Worm (Caenorhabditis elegans) whole organism, young adult: ENCODE data around the gene Y37E11AL.2.

ENCODE experiments used
- B0261.1 ChIP-seq: sonication (generic microtip); optimal IDR thresholded peaks from 2 replicates; lab custom pipeline; 2016; ENCODE audit warnings: mild to moderate bottlenecking, missing genetic modification characterization, moderate library complexity, missing compliant biosample characterization
- F10E7.11 ChIP-seq: sonication (generic microtip); optimal IDR thresholded peaks from 2 replicates; lab custom pipeline; 2017; ENCODE audit warnings: mild to moderate bottlenecking, missing genetic modification characterization, moderate library complexity, missing compliant biosample characterization
- F33H1.4 ChIP-seq: fragments of 200-800 bp; sonication (Bioruptor generic); IDR thresholded peaks from 2 replicates; pipeline ENCODE4 v1.3.6; 2022; ENCODE audit warnings: missing genetic modification reagents, missing genetic modification characterization, missing compliant biosample characterization
- F49E8.2 ChIP-seq: sonication (generic microtip); optimal IDR thresholded peaks from 3 replicates; lab custom pipeline; 2017; ENCODE audit warnings: missing genetic modification characterization, mild to moderate bottlenecking, missing compliant biosample characterization, antibody characterized with exemption, moderate library complexity; ENCODE audit not compliant: insufficient read depth
- F52B5.7 ChIP-seq: sonication (generic microtip); optimal IDR thresholded peaks from 2 replicates; lab custom pipeline; 2016; ENCODE audit warnings: mild to moderate bottlenecking, missing genetic modification characterization, missing compliant biosample characterization
- F57A8.1 ChIP-seq: fragments of 200-800 bp; sonication (Bioruptor generic); optimal IDR thresholded peaks from 2 replicates; lab custom pipeline; 2018; ENCODE audit warnings: mild to moderate bottlenecking, missing genetic modification characterization, moderate library complexity, missing compliant biosample characterization
- T07F8.4 ChIP-seq: sonication (generic microtip); optimal IDR thresholded peaks from 2 replicates; lab custom pipeline; 2016; ENCODE audit warnings: mild to moderate bottlenecking, missing genetic modification characterization, moderate library complexity, missing compliant biosample characterization
- T26A5.8 ChIP-seq: sonication (generic microtip); optimal IDR thresholded peaks from 2 replicates; lab custom pipeline; 2016; ENCODE audit warnings: missing genetic modification characterization, missing compliant biosample characterization
- Y53G8AR.9 ChIP-seq: fragments of 200-800 bp; sonication (Bioruptor generic); conservative IDR thresholded peaks from 2 replicates; pipeline ENCODE4 v1.3.6; 2022; ENCODE audit warnings: missing genetic modification reagents, missing genetic modification characterization, missing compliant biosample characterization
- Y79H2A.3 ChIP-seq: fragments of 200-800 bp; sonication (Bioruptor generic); conservative IDR thresholded peaks from 2 replicates; pipeline ENCODE4 v1.3.6; 2022; ENCODE audit warnings: missing genetic modification reagents, missing genetic modification characterization, missing compliant biosample characterization
- Y95B8A.8 ChIP-seq: fragments of 200-800 bp; sonication (Bioruptor generic); IDR thresholded peaks from 2 replicates; pipeline ENCODE4 v1.3.6; 2022; ENCODE audit warnings: missing genetic modification reagents, missing genetic modification characterization, missing compliant biosample characterization
- akir-1 ChIP-seq: fragments of 200-800 bp; sonication (Bioruptor generic); optimal IDR thresholded peaks from 2 replicates; lab custom pipeline; 2018; ENCODE audit warnings: mild to moderate bottlenecking, missing genetic modification characterization, moderate library complexity, missing compliant biosample characterization
- aptf-2 ChIP-seq: fragments of 200-800 bp; sonication (Bioruptor generic); conservative IDR thresholded peaks from 2 replicates; pipeline ENCODE4 v1.3.6; 2022; ENCODE audit warnings: missing genetic modification reagents, missing genetic modification characterization, missing compliant biosample characterization
- aptf-3 ChIP-seq: fragments of 200-800 bp; sonication (Bioruptor generic); IDR thresholded peaks from 2 replicates; pipeline ENCODE4 v1.3.6; 2022; ENCODE audit warnings: missing genetic modification characterization, missing compliant biosample characterization
- attf-5 ChIP-seq: fragments of 200-800 bp; sonication (Bioruptor generic); optimal IDR thresholded peaks from 2 replicates; lab custom pipeline; 2018; ENCODE audit warnings: mild to moderate bottlenecking, missing genetic modification characterization, missing compliant biosample characterization
- cebp-1 ChIP-seq, 2 experiments: fragments of 200-800 bp in 1 of 2; sonication (Bioruptor generic) in 1 of 2; sonication (generic microtip) in 1 of 2; IDR thresholded peaks in 1 of 2; optimal IDR thresholded peaks in 1 of 2; 2 replicates each; pipeline versions ENCODE4 v1.3.6 to Lab custom; 2017 to 2022; ENCODE audit warnings: missing compliant biosample characterization in 2 of 2, missing genetic modification characterization in 2 of 2, mild to moderate bottlenecking in 1 of 2, missing genetic modification reagents in 1 of 2, moderate library complexity in 1 of 2
- ceh-100 ChIP-seq: fragments of 200-800 bp; sonication (Bioruptor generic); IDR thresholded peaks from 2 replicates; pipeline ENCODE4 v1.3.6; 2022; ENCODE audit warnings: missing genetic modification reagents, missing genetic modification characterization, missing compliant biosample characterization
- ceh-91 ChIP-seq: fragments of 200-800 bp; sonication (Bioruptor generic); IDR thresholded peaks from 2 replicates; pipeline ENCODE4 v1.3.6; 2022; ENCODE audit warnings: missing genetic modification reagents, missing genetic modification characterization, missing compliant biosample characterization
- efl-1 ChIP-seq: fragments of 150-350 bp; optimal IDR thresholded peaks from 2 replicates; lab custom pipeline; 2014; ENCODE audit warnings: missing biosample characterization, missing genetic modification reagents, missing genetic modification characterization
- ekl-4 ChIP-seq: fragments of 200-800 bp; sonication (Bioruptor generic); IDR thresholded peaks from 2 replicates; pipeline ENCODE4 v1.3.6; 2022; ENCODE audit warnings: missing genetic modification reagents, missing genetic modification characterization, missing compliant biosample characterization
- hlh-12 ChIP-seq: sonication (generic microtip); optimal IDR thresholded peaks from 2 replicates; lab custom pipeline; 2016; ENCODE audit warnings: missing genetic modification characterization, missing compliant biosample characterization
- hsf-1 ChIP-seq: fragments of 200-800 bp; sonication (Bioruptor generic); IDR thresholded peaks from 2 replicates; pipeline ENCODE4 v1.3.6; 2022; ENCODE audit warnings: missing genetic modification reagents, missing genetic modification characterization, missing compliant biosample characterization
- lin-26 ChIP-seq: fragments of 200-800 bp; sonication (Bioruptor generic); IDR thresholded peaks from 2 replicates; pipeline ENCODE4 v1.3.6; 2022; ENCODE audit warnings: missing genetic modification reagents, missing genetic modification characterization, missing compliant biosample characterization
- lin-40 ChIP-seq: sonication (generic microtip); optimal IDR thresholded peaks from 2 replicates; lab custom pipeline; 2016; ENCODE audit warnings: missing genetic modification characterization, mild to moderate bottlenecking, missing compliant biosample characterization, missing genotype, missing genetic modification reagents
- lin-54 ChIP-seq: fragments of 200-800 bp; sonication (Bioruptor generic); optimal IDR thresholded peaks from 2 replicates; lab custom pipeline; 2018; ENCODE audit warnings: mild to moderate bottlenecking, missing genetic modification characterization, missing compliant biosample characterization
- madf-10 ChIP-seq: sonication (generic microtip); optimal IDR thresholded peaks from 2 replicates; lab custom pipeline; 2016; ENCODE audit warnings: mild to moderate bottlenecking, missing genetic modification characterization, missing compliant biosample characterization
- madf-3 ChIP-seq: fragments of 200-800 bp; sonication (Bioruptor generic); IDR thresholded peaks from 2 replicates; pipeline ENCODE4 v1.3.6; 2022; ENCODE audit warnings: missing genetic modification reagents, missing genetic modification characterization, missing compliant biosample characterization
- madf-8 ChIP-seq: fragments of 200-800 bp; sonication (Bioruptor generic); conservative IDR thresholded peaks from 2 replicates; pipeline ENCODE4 v1.3.6; 2022; ENCODE audit warnings: missing genetic modification reagents, missing genetic modification characterization, missing compliant biosample characterization
- mes-4 ChIP-seq: sonication (generic microtip); optimal IDR thresholded peaks from 2 replicates; lab custom pipeline; 2016; ENCODE audit warnings: missing genotype, missing genetic modification characterization, missing compliant biosample characterization
- rcor-1 ChIP-seq: fragments of 200-800 bp; sonication (Bioruptor generic); IDR thresholded peaks from 2 replicates; pipeline ENCODE4 v1.3.6; 2022; ENCODE audit warnings: missing genetic modification reagents, missing genetic modification characterization, missing compliant biosample characterization
- rec-8 ChIP-seq, 2 experiments: sonication (generic microtip); optimal IDR thresholded peaks; 2 replicates each; lab custom pipeline; 2016; ENCODE audit warnings: mild to moderate bottlenecking in 2 of 2, missing genetic modification characterization in 2 of 2, missing genetic modification reagents in 2 of 2, missing genotype in 2 of 2, missing biosample characterization in 1 of 2, missing compliant biosample characterization in 1 of 2, moderate library complexity in 1 of 2
- repo-1 ChIP-seq: sonication (generic microtip); optimal IDR thresholded peaks from 2 replicates; lab custom pipeline; 2017; ENCODE audit warnings: mild to moderate bottlenecking, missing genetic modification characterization, missing compliant biosample characterization
- rpc-1 ChIP-seq, 2 experiments: fragments of 150-350 bp in 1 of 2; sonication (generic microtip) in 1 of 2; optimal IDR thresholded peaks; 2 replicates each; lab custom pipeline; 2014 to 2018; ENCODE audit warnings: missing biosample characterization in 1 of 2, missing genetic modification characterization in 1 of 2, missing genetic modification reagents in 1 of 2, missing genotype in 1 of 2
- somi-1 ChIP-seq: fragments of 200-800 bp; sonication (Bioruptor generic); optimal IDR thresholded peaks from 2 replicates; lab custom pipeline; 2018; ENCODE audit warnings: mild to moderate bottlenecking, missing genetic modification characterization, missing compliant biosample characterization
- tlf-1 ChIP-seq: fragments of 200-800 bp; sonication (Bioruptor generic); optimal IDR thresholded peaks from 2 replicates; lab custom pipeline; 2018; ENCODE audit warnings: mild to moderate bottlenecking, missing genetic modification characterization, missing compliant biosample characterization
- unc-62 ChIP-seq: fragments of 150-350 bp; optimal IDR thresholded peaks from 2 replicates; lab custom pipeline; 2014; ENCODE audit warnings: missing biosample characterization, missing genetic modification reagents, missing genetic modification characterization
- xnd-1 ChIP-seq: sonication (generic microtip); optimal IDR thresholded peaks from 2 replicates; lab custom pipeline; 2016; ENCODE audit warnings: missing genotype, missing genetic modification reagents, missing genetic modification characterization, missing compliant biosample characterization
- zfh-2 ChIP-seq: fragments of 200-800 bp; sonication (Bioruptor generic); conservative IDR thresholded peaks from 2 replicates; pipeline ENCODE4 v1.3.6; 2022; ENCODE audit warnings: missing genetic modification reagents, missing genetic modification characterization, missing compliant biosample characterization
- ztf-22 ChIP-seq: fragments of 200-800 bp; sonication (Bioruptor generic); optimal IDR thresholded peaks from 2 replicates; lab custom pipeline; 2018; ENCODE audit warnings: mild to moderate bottlenecking, missing genetic modification characterization, moderate library complexity, missing compliant biosample characterization
- ztf-26 ChIP-seq: sonication (generic microtip); optimal IDR thresholded peaks from 2 replicates; lab custom pipeline; 2017; ENCODE audit warnings: missing genetic modification characterization, missing compliant biosample characterization
- ztf-28 ChIP-seq: fragments of 200-800 bp; sonication (Bioruptor generic); IDR thresholded peaks from 2 replicates; pipeline ENCODE4 v1.3.6; 2022; ENCODE audit warnings: missing genetic modification reagents, missing genetic modification characterization, missing compliant biosample characterization

The Y37E11AL.2 gene

ce11 chrIV:3648634-3649240 lies 49.6 kb upstream of the Y37E11AL.2 start, which contains the start of gene CC8.2 (continued):
- TF ChIP-seq T26A5.8 (tag; lab: Kevin White, UChicago) (no peak), ceh-91 (GFP tag; lab: Robert Waterston, UW) (peak; percentile 60), lin-26 (GFP tag; lab: Robert Waterston, UW) (peak; percentile 82), repo-1 (tag; lab: Kevin White, UChicago) (no peak), aptf-3 (GFP tag; lab: Robert Waterston, UW) (no peak), F57A8.1 (GFP tag; lab: Kevin White, UChicago) (no peak), zfh-2 (GFP tag; lab: Robert Waterston, UW) (peak; percentile 75), efl-1 (peak; percentile 83), ztf-22 (GFP tag; lab: Kevin White, UChicago) (no peak), madf-10 (tag; lab: Kevin White, UChicago) (no peak), unc-62 (no peak), akir-1 (GFP tag; lab: Kevin White, UChicago) (no peak), Y53G8AR.9 (GFP tag; lab: Robert Waterston, UW) (0 out of 2 replicates have a peak, but pooled peaks have one; percentile 65), hsf-1 (peak; percentile 59), Y79H2A.3 (GFP tag; lab: Robert Waterston, UW) (0 out of 2 replicates have a peak, but pooled peaks have one; percentile 30), cebp-1 (GFP tag; IDR thresholded peaks at IDR 0.05; lab: Robert Waterston, UW) (no peak), cebp-1 (tag; optimal IDR thresholded peaks at IDR 0.05; lab: Kevin White, UChicago) (peak; percentile 6), ceh-100 (GFP tag; lab: Robert Waterston, UW) (no peak), F33H1.4 (GFP tag; lab: Robert Waterston, UW) (peak; percentile 32; the same call in 1 of the 2 replicates), Y95B8A.8 (GFP tag; lab: Robert Waterston, UW) (0 out of 2 replicates have a peak, but pooled peaks have one; percentile 15), madf-3 (0 out of 2 replicates have a peak, but pooled peaks have one; percentile 41), rcor-1 (peak; percentile 44; the same call in 1 of the 2 replicates)

DNA sequence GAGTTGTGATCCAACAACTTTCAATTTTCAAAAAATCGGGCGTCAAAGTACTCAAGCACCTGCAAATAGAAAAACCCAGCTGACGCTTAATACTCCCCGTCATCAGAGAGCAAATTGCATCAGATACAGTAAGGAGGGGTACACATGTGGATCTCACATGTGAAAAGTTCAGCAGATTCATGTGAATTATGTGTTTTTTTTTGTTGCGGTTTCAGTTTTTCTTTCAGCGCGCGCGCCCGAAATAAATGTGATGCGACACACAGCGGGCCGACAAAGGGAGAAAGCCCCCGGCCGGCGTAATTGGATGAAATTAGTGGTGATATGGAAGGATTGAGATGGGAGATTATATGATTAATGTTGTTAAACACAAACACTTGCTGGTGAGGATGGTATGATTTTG lies 46.1 kb upstream of the Y37E11AL.2 start:
- no peak for TF ChIP-seq ekl-4 (GFP tag; lab: Robert Waterston, UW)
- no peak for TF ChIP-seq ceh-100 (GFP tag; lab: Robert Waterston, UW)
- TF ChIP-seq somi-1 = peak; percentile 3
- TF ChIP-seq lin-40 = peak; percentile 11
- TF ChIP-seq ztf-26 (tag; lab: Kevin White, UChicago) = peak; percentile 52
- no peak for TF ChIP-seq unc-62
- TF ChIP-seq T26A5.8 (tag; lab: Kevin White, UChicago) = no peak
- TF ChIP-seq cebp-1 (GFP tag; IDR thresholded peaks at IDR 0.05; lab: Robert Waterston, UW) = no peak
- no peak for TF ChIP-seq cebp-1 (tag; optimal IDR thresholded peaks at IDR 0.05; lab: Kevin White, UChicago)

- TF ChIP-seq rec-8 (tag; optimal IDR thresholded peaks at IDR 0.05; lab: Kevin White, UChicago) (no peak), Y95B8A.8 (GFP tag; lab: Robert Waterston, UW) (no peak), mes-4 (tag; lab: Kevin White, UChicago) (no peak), lin-54 (GFP tag; lab: Kevin White, UChicago) (no peak), unc-62 (no peak), aptf-2 (no peak), madf-8 (no peak), hlh-12 (tag; lab: Kevin White, UChicago) (no peak), attf-5 (GFP tag; lab: Kevin White, UChicago) (no peak), F10E7.11 (tag; lab: Kevin White, UChicago) (no peak), aptf-3 (GFP tag; lab: Robert Waterston, UW) (no peak), tlf-1 (GFP tag; lab: Kevin White, UChicago) (no peak), F49E8.2 (tag; lab: Kevin White, UChicago) (no peak), ztf-28 (GFP tag; lab: Robert Waterston, UW) (no peak), B0261.1 (tag; lab: Kevin White, UChicago) (no peak), F52B5.7 (tag; lab: Kevin White, UChicago) (no peak), xnd-1 (tag; lab: Kevin White, UChicago) (no peak), rpc-1 (optimal IDR thresholded peaks at IDR 0.05; lab: Kevin White, UChicago) (no peak), rpc-1 (tag; optimal IDR thresholded peaks at IDR 0.05; lab: Kevin White, UChicago) (no peak), T07F8.4 (tag; lab: Kevin White, UChicago) (no peak)
Measured at ce11 chrIV:3652784-3653383, 45.4 kb upstream of the Y37E11AL.2 start.
